Fruit fly (Drosophila melanogaster): ENCODE data around the gene Dis3.

- TF ChIP-seq psq (GFP tag; optimal IDR thresholded peaks at IDR 0.05), result no peak
- TF ChIP-seq Mio (GFP tag; optimal IDR thresholded peaks at IDR 0.05), result no peak
- no peak for TF ChIP-seq N (GFP tag; optimal IDR thresholded peaks at IDR 0.05)
- no peak for TF ChIP-seq jim (GFP tag; optimal IDR thresholded peaks at IDR 0.05)
- TF ChIP-seq br (GFP tag; optimal IDR thresholded peaks at IDR 0.05), result no peak
- TF ChIP-seq usp (GFP tag; optimal IDR thresholded peaks at IDR 0.05), result no peak
- TF ChIP-seq dsf (GFP tag; optimal IDR thresholded peaks at IDR 0.05; ENCODE audit: borderline replicate concordance), result no peak
Observed at dm6 chr3R:24369268-24369667, 36.0 kb downstream of the Dis3 start, which contains the start of gene CG13614.

All from whole organism, wandering third instar larva.